Fruit fly (Drosophila melanogaster): ENCODE data around the gene CG5157.

The CG5157 gene

dm6 chr3L:16112069-16112820 lies 25.4 kb downstream of the CG5157 start, which contains the start of gene Zn72D:
TSS of gene Zn72D (minus strand) at chr3L:16112626.
- TF ChIP-seq OdsH (GFP tag; optimal IDR thresholded peaks at IDR 0.05) (no peak), rgr (GFP tag; optimal IDR thresholded peaks at IDR 0.05) (peak; percentile 6)

- peak; percentile 88 for TF ChIP-seq sv (GFP tag; optimal IDR thresholded peaks at IDR 0.05)
- TF ChIP-seq psq (GFP tag; optimal IDR thresholded peaks at IDR 0.05): peak; percentile 74
- peak; percentile 40 for TF ChIP-seq CG32264 (GFP tag; optimal IDR thresholded peaks at IDR 0.05)
- TF ChIP-seq Myc (optimal IDR thresholded peaks at IDR 0.05): peak; percentile 57
- peak; percentile 32 for TF ChIP-seq Mio (GFP tag; optimal IDR thresholded peaks at IDR 0.05)
- TF ChIP-seq foxo (GFP tag; optimal IDR thresholded peaks at IDR 0.05): peak; percentile 66 to 94
- TF ChIP-seq ey (GFP tag; optimal IDR thresholded peaks at IDR 0.05): peak; percentile 92
- TF ChIP-seq Dfd (GFP tag; optimal IDR thresholded peaks at IDR 0.05): no peak
- peak; percentile 70 for TF ChIP-seq Hr83 (GFP tag; optimal IDR thresholded peaks at IDR 0.05; ENCODE audit: poor library complexity, severe bottlenecking)
- no peak for TF ChIP-seq dmrt93B (GFP tag; optimal IDR thresholded peaks at IDR 0.05)
- TF ChIP-seq Rel (GFP tag; optimal IDR thresholded peaks at IDR 0.05): no peak
- TF ChIP-seq Rel (tag; optimal IDR thresholded peaks at IDR 0.05): no peak
- no peak for TF ChIP-seq N (GFP tag; optimal IDR thresholded peaks at IDR 0.05)
- peak; percentile 79 for TF ChIP-seq HLH106 (tag; optimal IDR thresholded peaks at IDR 0.05)
- peak; percentile 89 for TF ChIP-seq OdsH (GFP tag; optimal IDR thresholded peaks at IDR 0.05)
- TF ChIP-seq sage (GFP tag; optimal IDR thresholded peaks at IDR 0.05): no peak
- TF ChIP-seq br (GFP tag; optimal IDR thresholded peaks at IDR 0.05): peak; percentile 91
- peak; percentile 84 for TF ChIP-seq GATAd (GFP tag; optimal IDR thresholded peaks at IDR 0.05)
- no peak for TF ChIP-seq jim (GFP tag; optimal IDR thresholded peaks at IDR 0.05)
Measured at dm6 chr3L:16105528-16105927, 32.2 kb downstream of the CG5157 start, which contains the start of the genes IntS9 and CG43295. TSS of gene IntS9 (minus strand) at chr3L:16105627. TSS of gene CG43295 (plus strand) at chr3L:16105852.

- TF ChIP-seq Myc (optimal IDR thresholded peaks at IDR 0.05) (peak; percentile 51), dmrt93B (GFP tag; optimal IDR thresholded peaks at IDR 0.05) (no peak)
Measured at dm6 chr3L:16100059-16100458, 37.6 kb downstream of the CG5157 start, which contains the start of gene IleRS-m. TSS of gene IleRS-m (plus strand) at chr3L:16100280.

dm6 chr3L:16097393-16097884 lies 40.2 kb downstream of the CG5157 start, which contains the start of the genes CG13074 and ATPsynbetaL:
TSS of gene CG13074 (minus strand) at chr3L:16097493.
TSS of gene ATPsynbetaL (plus strand) at chr3L:16097834.
- no peak for TF ChIP-seq br (GFP tag; optimal IDR thresholded peaks at IDR 0.05)
- TF ChIP-seq sv (GFP tag; optimal IDR thresholded peaks at IDR 0.05): no peak
- no peak for TF ChIP-seq jim (GFP tag; optimal IDR thresholded peaks at IDR 0.05)
- no peak for TF ChIP-seq fru (GFP tag; optimal IDR thresholded peaks at IDR 0.05)
- TF ChIP-seq dsf (GFP tag; optimal IDR thresholded peaks at IDR 0.05; ENCODE audit: borderline replicate concordance): no peak
- no peak for TF ChIP-seq Jra (GFP tag; optimal IDR thresholded peaks at IDR 0.05)
- no peak for TF ChIP-seq Mio (GFP tag; optimal IDR thresholded peaks at IDR 0.05)
- TF ChIP-seq N (GFP tag; optimal IDR thresholded peaks at IDR 0.05): no peak
- no peak for TF ChIP-seq dl (GFP tag; optimal IDR thresholded peaks at IDR 0.05; ENCODE audit: insufficient read depth in 1 of 2, partially characterized antibody in 2 of 2)
- TF ChIP-seq CG9705 (GFP tag; optimal IDR thresholded peaks at IDR 0.05): no peak
- no peak for TF ChIP-seq usp (GFP tag; optimal IDR thresholded peaks at IDR 0.05)
- TF ChIP-seq pan (optimal IDR thresholded peaks at IDR 0.05): no peak
- TF ChIP-seq Sp1 (GFP tag; optimal IDR thresholded peaks at IDR 0.05): no peak
- no peak for TF ChIP-seq Myc (optimal IDR thresholded peaks at IDR 0.05)
- TF ChIP-seq Hnf4 (GFP tag; optimal IDR thresholded peaks at IDR 0.05): no peak
- no peak for TF ChIP-seq rgr (GFP tag; optimal IDR thresholded peaks at IDR 0.05)
- TF ChIP-seq Hr83 (GFP tag; optimal IDR thresholded peaks at IDR 0.05; ENCODE audit: poor library complexity, severe bottlenecking): no peak
- no peak for TF ChIP-seq Dif (GFP tag; optimal IDR thresholded peaks at IDR 0.05; ENCODE audit: partially characterized antibody)

- TF ChIP-seq brk (GFP tag; optimal IDR thresholded peaks at IDR 0.05): no peak
- no peak for TF ChIP-seq Rel (GFP tag; optimal IDR thresholded peaks at IDR 0.05)
- TF ChIP-seq Rel (tag; optimal IDR thresholded peaks at IDR 0.05): peak; percentile 65
- TF ChIP-seq fru (GFP tag; optimal IDR thresholded peaks at IDR 0.05): peak; percentile 63
- peak; percentile 14 for TF ChIP-seq rgr (GFP tag; optimal IDR thresholded peaks at IDR 0.05)
- TF ChIP-seq lola (GFP tag; optimal IDR thresholded peaks at IDR 0.05): no peak
Measured at dm6 chr3L:16090330-16090803, 47.3 kb downstream of the CG5157 start, which contains the start of the genes CG5235 and ClC-c. TSS of gene CG5235 (minus strand) at chr3L:16090392. TSS of gene ClC-c (plus strand) at chr3L:16090454.
